Fruit fly (Drosophila melanogaster) whole organism, pupa: ENCODE results near the gene Mkp.

Experiments used
- CG10348 ChIP-seq: fragments of 200-800 bp; sonication (Bioruptor generic); IDR thresholded peaks from 2 replicates; pipeline ENCODE4 v1.3.6; 2022; ENCODE audit warnings: missing biosample characterization, missing genetic modification characterization
- CG12605 ChIP-seq: fragments of 200-800 bp; sonication (Bioruptor generic); IDR thresholded peaks from 2 replicates; pipeline ENCODE4 v1.3.6; 2022; ENCODE audit warnings: missing biosample characterization, missing genetic modification characterization
- CG13204 ChIP-seq: fragments of 200-800 bp; sonication (Bioruptor generic); optimal IDR thresholded peaks from 2 replicates; lab custom pipeline; 2018; ENCODE audit warnings: missing biosample characterization, mild to moderate bottlenecking, missing genetic modification characterization, moderate library complexity
- CG14655 ChIP-seq: fragments of 200-800 bp; sonication (Bioruptor generic); optimal IDR thresholded peaks from 3 replicates; lab custom pipeline; 2017; ENCODE audit warnings: mild to moderate bottlenecking, missing biosample characterization, missing genetic modification reagents, missing genetic modification characterization
- CG15710 ChIP-seq: fragments of 200-800 bp; sonication (Bioruptor generic); optimal IDR thresholded peaks from 2 replicates; lab custom pipeline; 2018; ENCODE audit warnings: missing biosample characterization, mild to moderate bottlenecking, missing genetic modification characterization, moderate library complexity
- CG17806 ChIP-seq: fragments of 200-800 bp; sonication (Bioruptor generic); optimal IDR thresholded peaks from 2 replicates; lab custom pipeline; 2018; ENCODE audit warnings: missing biosample characterization, mild to moderate bottlenecking, missing genetic modification characterization, moderate library complexity
- CG32121 ChIP-seq: fragments of 200-800 bp; sonication (Bioruptor generic); IDR thresholded peaks from 2 replicates; pipeline ENCODE4 v1.3.6; 2022; ENCODE audit warnings: missing biosample characterization, missing genetic modification characterization
- CG34367 ChIP-seq: fragments of 200-800 bp; sonication (Bioruptor generic); optimal IDR thresholded peaks from 2 replicates; lab custom pipeline; 2018; ENCODE audit warnings: missing biosample characterization, mild to moderate bottlenecking, missing genetic modification characterization
- CG4496 ChIP-seq: fragments of 200-800 bp; sonication (Bioruptor generic); IDR thresholded peaks from 3 replicates; pipeline ENCODE4 v1.3.6; 2022; ENCODE audit warnings: missing biosample characterization, missing genetic modification characterization
- CG8159 ChIP-seq: fragments of 200-800 bp; sonication (Bioruptor generic); optimal IDR thresholded peaks from 3 replicates; lab custom pipeline; 2018; ENCODE audit warnings: missing biosample characterization, mild to moderate bottlenecking, missing genetic modification characterization, moderate library complexity
- CG8301 ChIP-seq: fragments of 200-800 bp; sonication (Bioruptor generic); optimal IDR thresholded peaks from 2 replicates; lab custom pipeline; 2018; ENCODE audit warnings: missing biosample characterization, mild to moderate bottlenecking, missing genetic modification characterization
- CG9948 ChIP-seq: fragments of 200-800 bp; sonication (Bioruptor generic); optimal IDR thresholded peaks from 2 replicates; lab custom pipeline; 2018; ENCODE audit warnings: missing biosample characterization, mild to moderate bottlenecking, missing genetic modification characterization, moderate library complexity
- D1 ChIP-seq: fragments of 200-800 bp; sonication (Bioruptor generic); optimal IDR thresholded peaks from 2 replicates; lab custom pipeline; 2018; ENCODE audit warnings: missing biosample characterization, mild to moderate bottlenecking, missing genetic modification characterization, moderate library complexity
- EcR ChIP-seq: fragments of 200-800 bp; sonication (Bioruptor generic); optimal IDR thresholded peaks from 3 replicates; lab custom pipeline; 2019; ENCODE audit warnings: missing biosample characterization, missing genetic modification characterization, mild to moderate bottlenecking, moderate library complexity, missing genetic modification reagents
- Ets98B ChIP-seq: fragments of 200-800 bp; sonication (Bioruptor generic); IDR thresholded peaks from 2 replicates; pipeline ENCODE4 v1.3.6; 2022; ENCODE audit warnings: missing biosample characterization, missing genetic modification characterization
- Pif1A ChIP-seq: fragments of 200-800 bp; sonication (Bioruptor generic); optimal IDR thresholded peaks from 3 replicates; lab custom pipeline; 2016; ENCODE audit warnings: missing biosample characterization, missing genetic modification characterization
- Pif1B ChIP-seq: fragments of 200-800 bp; sonication (Bioruptor generic); optimal IDR thresholded peaks from 3 replicates; lab custom pipeline; 2016; ENCODE audit warnings: missing biosample characterization, missing genetic modification characterization
- Snoo ChIP-seq: fragments of 200-800 bp; sonication (Bioruptor generic); optimal IDR thresholded peaks from 3 replicates; lab custom pipeline; 2017; ENCODE audit warnings: missing biosample characterization, mild to moderate bottlenecking, missing genetic modification characterization, inconsistent platforms
- fd96Ca ChIP-seq: fragments of 200-800 bp; sonication (Bioruptor generic); IDR thresholded peaks from 3 replicates; pipeline ENCODE4 v1.3.6; 2022; ENCODE audit warnings: missing biosample characterization, missing genetic modification characterization
- gl ChIP-seq: fragments of 200-800 bp; sonication (Bioruptor generic); optimal IDR thresholded peaks from 2 replicates; lab custom pipeline; 2018; ENCODE audit warnings: missing biosample characterization, mild to moderate bottlenecking, missing genetic modification characterization
- rn ChIP-seq: fragments of 200-800 bp; sonication (Bioruptor generic); IDR thresholded peaks from 2 replicates; pipeline ENCODE4 v1.3.6; 2022; ENCODE audit warnings: missing biosample characterization, missing genetic modification characterization

Gene Mkp

dm6 chr3L:140838-141559, 43.3 kb downstream of the Mkp start:
- TF ChIP-seq CG8301 (tag; lab: Kevin White, UChicago) = no peak
- no peak for TF ChIP-seq Snoo (tag; lab: Kevin White, UChicago)
- peak; percentile 15; the same call in 1 of the 2 replicates for TF ChIP-seq CG12605
- TF ChIP-seq Pif1B = peak; percentile 8
- no peak for TF ChIP-seq gl
- TF ChIP-seq rn (GFP tag; lab: Robert Waterston, UW) = no peak
- TF ChIP-seq fd96Ca (GFP tag; lab: Robert Waterston, UW) = no peak
- TF ChIP-seq CG17806 (tag; lab: Kevin White, UChicago) = no peak
- TF ChIP-seq CG10348 (GFP tag; lab: Robert Waterston, UW) = no peak
- TF ChIP-seq CG9948 (tag; lab: Kevin White, UChicago) = no peak
- no peak for TF ChIP-seq CG34367 (tag; lab: Kevin White, UChicago)
- peak; percentile 95 for TF ChIP-seq EcR (GFP tag; lab: Kevin White, UChicago)
- TF ChIP-seq Ets98B = peak; percentile 21; the same call in 1 of the 2 replicates
- no peak for TF ChIP-seq CG15710 (tag; lab: Kevin White, UChicago)
- no peak for TF ChIP-seq CG32121 (GFP tag; lab: Robert Waterston, UW)
- 0 out of 3 replicates have a peak, but pooled peaks have one; percentile 34 for TF ChIP-seq CG4496 (GFP tag; lab: Robert Waterston, UW)
- no peak for TF ChIP-seq CG13204 (GFP tag; lab: Kevin White, UChicago)
- TF ChIP-seq CG14655 (GFP tag; lab: Kevin White, UChicago) = no peak
- TF ChIP-seq CG8159 = no peak
- no peak for TF ChIP-seq D1
- TF ChIP-seq Pif1A (GFP tag; lab: Kevin White, UChicago) = no peak

- TF ChIP-seq CG15710 (tag; lab: Kevin White, UChicago) (no peak), CG32121 (GFP tag; lab: Robert Waterston, UW) (no peak), EcR (GFP tag; lab: Kevin White, UChicago) (peak; percentile 94), CG4496 (GFP tag; lab: Robert Waterston, UW) (no peak), Snoo (tag; lab: Kevin White, UChicago) (no peak), Pif1B (no peak), CG34367 (tag; lab: Kevin White, UChicago) (no peak), CG10348 (GFP tag; lab: Robert Waterston, UW) (no peak), CG14655 (GFP tag; lab: Kevin White, UChicago) (no peak), gl (peak; percentile 21), CG9948 (tag; lab: Kevin White, UChicago) (no peak), CG12605 (no peak), CG8301 (tag; lab: Kevin White, UChicago) (no peak), CG8159 (peak; percentile 39), Ets98B (no peak), Pif1A (GFP tag; lab: Kevin White, UChicago) (no peak), CG13204 (GFP tag; lab: Kevin White, UChicago) (no peak), CG17806 (tag; lab: Kevin White, UChicago) (peak; percentile 30), fd96Ca (GFP tag; lab: Robert Waterston, UW) (no peak; the same call in 2 of the 3 replicates), rn (GFP tag; lab: Robert Waterston, UW) (no peak), D1 (peak; percentile 16)
These were observed 44.5 kb downstream of the Mkp start for dm6 chr3L:139574-140567.

dm6 chr3L:137596-138169, 46.7 kb downstream of the Mkp start:
- no peak for TF ChIP-seq CG9948 (tag; lab: Kevin White, UChicago)
- no peak for TF ChIP-seq gl
- no peak for TF ChIP-seq CG8301 (tag; lab: Kevin White, UChicago)
- TF ChIP-seq CG10348 (GFP tag; lab: Robert Waterston, UW) = no peak
- TF ChIP-seq rn (GFP tag; lab: Robert Waterston, UW) = no peak
- TF ChIP-seq CG32121 (GFP tag; lab: Robert Waterston, UW) = no peak
- no peak for TF ChIP-seq Snoo (tag; lab: Kevin White, UChicago)
- no peak for TF ChIP-seq CG13204 (GFP tag; lab: Kevin White, UChicago)

- TF ChIP-seq CG12605 (no peak), Snoo (tag; lab: Kevin White, UChicago) (no peak), EcR (GFP tag; lab: Kevin White, UChicago) (no peak), CG8301 (tag; lab: Kevin White, UChicago) (no peak), Pif1A (GFP tag; lab: Kevin White, UChicago) (no peak), CG17806 (tag; lab: Kevin White, UChicago) (no peak), gl (no peak), rn (GFP tag; lab: Robert Waterston, UW) (no peak), CG32121 (GFP tag; lab: Robert Waterston, UW) (no peak), CG15710 (tag; lab: Kevin White, UChicago) (no peak), Ets98B (no peak), CG34367 (tag; lab: Kevin White, UChicago) (no peak), fd96Ca (GFP tag; lab: Robert Waterston, UW) (no peak), CG13204 (GFP tag; lab: Kevin White, UChicago) (no peak), D1 (no peak), CG8159 (no peak), CG10348 (GFP tag; lab: Robert Waterston, UW) (no peak), CG14655 (GFP tag; lab: Kevin White, UChicago) (no peak), CG4496 (GFP tag; lab: Robert Waterston, UW) (no peak), Pif1B (no peak)
These were observed 47.6 kb downstream of the Mkp start for dm6 chr3L:136591-137280.
